Worm (Caenorhabditis elegans) whole organism, midembryonic: ENCODE measurements around the gene C27A2.12.

Source experiments
- flt-1 ChIP-seq: fragments of 200-800 bp; sonication (Bioruptor generic); IDR thresholded peaks from 2 replicates; pipeline ENCODE4 v1.3.6; 2022; ENCODE audit warnings: missing genetic modification characterization, missing compliant biosample characterization
- ref-1 ChIP-seq: fragments of 200-800 bp; sonication (Bioruptor generic); conservative IDR thresholded peaks from 2 replicates; pipeline ENCODE4 v1.3.6; 2022; ENCODE audit warnings: missing genetic modification reagents, missing genetic modification characterization, missing compliant biosample characterization

DNA sequence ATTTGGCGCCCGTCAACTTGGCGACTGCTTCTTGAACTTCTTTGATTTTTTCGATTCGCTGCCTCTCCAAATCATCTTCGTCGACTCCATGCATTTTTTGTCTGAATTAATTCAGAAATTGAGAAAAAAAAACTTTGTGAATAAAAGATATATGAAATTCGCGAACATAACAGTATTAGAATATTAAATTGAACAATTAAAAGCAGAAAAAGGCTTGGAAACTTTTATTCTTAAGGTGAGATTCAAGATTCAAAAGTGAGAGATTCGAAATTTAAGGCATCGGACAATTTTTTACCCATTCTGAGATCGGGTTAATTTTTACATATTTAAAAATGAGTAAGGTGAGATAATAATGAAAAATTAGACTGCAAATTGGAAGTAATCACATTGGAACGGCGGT lies 24.0 kb downstream of the C27A2.12 start, which contains the start of gene F33G12.3:
- TF ChIP-seq flt-1 (GFP tag; lab: Robert Waterston, UW): no peak
- TF ChIP-seq ref-1 (GFP tag; lab: Robert Waterston, UW): no peak
